Worm (Caenorhabditis elegans): ENCODE measurements around the gene ZK856.7.

- TF ChIP-seq C17E4.6 (GFP tag; IDR thresholded peaks at IDR 0.05) (no peak), repo-1 (tag; optimal IDR thresholded peaks at IDR 0.05) (no peak), ama-1 (optimal IDR thresholded peaks at IDR 0.05) (no peak), ama-1 (GFP tag; optimal IDR thresholded peaks at IDR 0.05) (no peak)
Measured at ce11 chrV:10241121-10241803, 39.4 kb downstream of the ZK856.7 start, which contains the start of the genes C12D8.21 and col-148.
